Fruit fly (Drosophila melanogaster) whole organism, embryonic: ENCODE data around the gene CG33124.

Source experiments
- CG10209 ChIP-seq: fragments of 200-800 bp; sonication (Bioruptor generic); optimal IDR thresholded peaks from 3 replicates; lab custom pipeline; 2017; ENCODE audit warnings: missing biosample characterization, mild to moderate bottlenecking, missing genetic modification characterization, missing genetic modification reagents
- CG10267 ChIP-seq: fragments of 200-800 bp; sonication (Bioruptor generic); optimal IDR thresholded peaks from 2 replicates; lab custom pipeline; 2018; ENCODE audit warnings: missing biosample characterization, mild to moderate bottlenecking, missing genetic modification characterization, moderate library complexity
- CG10366 ChIP-seq: fragments of 200-800 bp; sonication (Bioruptor generic); IDR thresholded peaks from 2 replicates; pipeline ENCODE4 v1.3.6; 2022; ENCODE audit warnings: missing biosample characterization, missing genetic modification characterization
- CG11504 ChIP-seq: fragments of 200-800 bp; sonication (Bioruptor generic); optimal IDR thresholded peaks from 3 replicates; lab custom pipeline; 2019; ENCODE audit warnings: missing biosample characterization, mild to moderate bottlenecking, missing genetic modification characterization, moderate library complexity
- CG11695 ChIP-seq: fragments of 200-800 bp; sonication (Bioruptor generic); IDR thresholded peaks from 3 replicates; pipeline ENCODE4 v1.3.6; 2022; ENCODE audit warnings: missing biosample characterization, missing genetic modification characterization
- CG14441 ChIP-seq: fragments of 200-800 bp; sonication (Bioruptor generic); IDR thresholded peaks from 2 replicates; pipeline ENCODE4 v1.3.6; 2022; ENCODE audit warnings: missing biosample characterization, missing genetic modification characterization
- CG1529 ChIP-seq: fragments of 200-800 bp; sonication (Bioruptor generic); optimal IDR thresholded peaks from 3 replicates; lab custom pipeline; 2018; ENCODE audit warnings: missing biosample characterization, missing genetic modification characterization
- CG1603 ChIP-seq: fragments of 200-800 bp; sonication (Bioruptor generic); optimal IDR thresholded peaks from 2 replicates; lab custom pipeline; 2019; ENCODE audit warnings: missing biosample characterization, mild to moderate bottlenecking, missing genetic modification characterization, moderate library complexity
- CG16815 ChIP-seq: fragments of 200-800 bp; sonication (Bioruptor generic); optimal IDR thresholded peaks from 3 replicates; lab custom pipeline; 2017; ENCODE audit warnings: missing biosample characterization, mild to moderate bottlenecking, missing genetic modification characterization
- CG17186 ChIP-seq: fragments of 200-800 bp; sonication (Bioruptor generic); optimal IDR thresholded peaks from 3 replicates; lab custom pipeline; 2017; ENCODE audit warnings: missing biosample characterization, missing genetic modification reagents, missing genetic modification characterization
- CG18619 ChIP-seq: fragments of 200-800 bp; sonication (Bioruptor generic); optimal IDR thresholded peaks from 3 replicates; lab custom pipeline; 2017; ENCODE audit warnings: missing biosample characterization, mild to moderate bottlenecking, missing genetic modification characterization
- CG3065 ChIP-seq: fragments of 200-800 bp; sonication (Bioruptor generic); optimal IDR thresholded peaks from 2 replicates; lab custom pipeline; 2016; ENCODE audit warnings: missing biosample characterization, missing genetic modification characterization
- CG32532 ChIP-seq: fragments of 200-800 bp; sonication (Bioruptor generic); IDR thresholded peaks from 2 replicates; pipeline ENCODE4 v1.3.6; 2022; ENCODE audit warnings: missing biosample characterization, missing genetic modification characterization
- CG4282 ChIP-seq: fragments of 200-800 bp; sonication (Bioruptor generic); optimal IDR thresholded peaks from 2 replicates; lab custom pipeline; 2016; ENCODE audit warnings: missing biosample characterization, missing genetic modification characterization
- CG6175 ChIP-seq: fragments of 200-800 bp; sonication (Bioruptor generic); IDR thresholded peaks from 3 replicates; pipeline ENCODE4 v1.3.6; 2022; ENCODE audit warnings: missing biosample characterization, missing genetic modification characterization
- CG6272 ChIP-seq: fragments of 200-800 bp; sonication (Bioruptor generic); IDR thresholded peaks from 2 replicates; pipeline ENCODE4 v1.3.6; 2022; ENCODE audit warnings: missing biosample characterization, missing genetic modification characterization
- CG6689 ChIP-seq: fragments of 200-800 bp; sonication (Bioruptor generic); IDR thresholded peaks from 2 replicates; pipeline ENCODE4 v1.3.6; 2022; ENCODE audit warnings: missing biosample characterization, missing genetic modification characterization
- CG7839 ChIP-seq: fragments of 200-800 bp; sonication (Bioruptor generic); optimal IDR thresholded peaks from 3 replicates; lab custom pipeline; 2018; ENCODE audit warnings: missing biosample characterization, mild to moderate bottlenecking, missing genetic modification characterization, moderate library complexity
- CG9609 ChIP-seq: fragments of 200-800 bp; sonication (Bioruptor generic); optimal IDR thresholded peaks from 3 replicates; lab custom pipeline; 2016; ENCODE audit warnings: missing biosample characterization, missing genetic modification characterization
- CHES-1-like ChIP-seq: fragments of 200-800 bp; sonication (Bioruptor generic); optimal IDR thresholded peaks from 2 replicates; lab custom pipeline; 2016; ENCODE audit warnings: missing biosample characterization, missing genetic modification characterization
- CrebB ChIP-seq: fragments of 200-800 bp; sonication (Bioruptor generic); optimal IDR thresholded peaks from 3 replicates; lab custom pipeline; 2018; ENCODE audit warnings: missing biosample characterization, mild to moderate bottlenecking, missing genetic modification characterization
- D ChIP-seq, 2 experiments: fragments of 200-800 bp in 1 of 2; fragments of >200 bp in 1 of 2; sonication (Bioruptor generic) in 1 of 2; optimal IDR thresholded peaks; 2 replicates in 1 of 2; 3 replicates in 1 of 2; lab custom pipeline; 2017; ENCODE audit warnings: mild to moderate bottlenecking in 1 of 2, missing biosample characterization in 1 of 2, missing genetic modification characterization in 1 of 2, missing genetic modification reagents in 1 of 2
- D19A ChIP-seq: fragments of 200-800 bp; optimal IDR thresholded peaks from 3 replicates; lab custom pipeline; 2019; ENCODE audit warnings: missing biosample characterization, mild to moderate bottlenecking, missing genetic modification characterization, moderate library complexity
- Dfd ChIP-seq, 2 experiments: fragments of >200 bp; optimal IDR thresholded peaks; 2 replicates each; lab custom pipeline; 2017; ENCODE audit warnings: missing biosample characterization in 2 of 2, missing genetic modification characterization in 2 of 2
- Hr78 ChIP-seq, 2 experiments: fragments of 200-800 bp in 1 of 2; fragments of >200 bp in 1 of 2; sonication (Bioruptor generic) in 1 of 2; optimal IDR thresholded peaks; 2 replicates each; lab custom pipeline; 2017 to 2019; ENCODE audit warnings: missing biosample characterization in 2 of 2, missing genetic modification characterization in 2 of 2, mild to moderate bottlenecking in 1 of 2, moderate library complexity in 1 of 2
- Lpt ChIP-seq: fragments of >200 bp; optimal IDR thresholded peaks from 2 replicates; lab custom pipeline; 2018; ENCODE audit warnings: missing biosample characterization, missing genetic modification characterization
- Rfx ChIP-seq: fragments of 200-800 bp; sonication (Bioruptor generic); IDR thresholded peaks from 2 replicates; pipeline ENCODE4 v1.3.6; 2022; ENCODE audit warnings: missing biosample characterization, missing genetic modification characterization
- Spps ChIP-seq: fragments of 200-800 bp; sonication (Bioruptor generic); optimal IDR thresholded peaks from 2 replicates; lab custom pipeline; 2018; ENCODE audit warnings: missing biosample characterization, mild to moderate bottlenecking, missing genetic modification characterization
- Sry-β ChIP-seq: fragments of 200-800 bp; sonication (Bioruptor generic); optimal IDR thresholded peaks from 2 replicates; lab custom pipeline; 2018; ENCODE audit warnings: missing biosample characterization, mild to moderate bottlenecking, missing genetic modification characterization, moderate library complexity
- ap ChIP-seq: fragments of 200-800 bp; sonication (Bioruptor generic); IDR thresholded peaks from 2 replicates; pipeline ENCODE4 v1.3.6; 2022; ENCODE audit warnings: missing biosample characterization, missing genetic modification characterization
- cad ChIP-seq: fragments of >200 bp; optimal IDR thresholded peaks from 2 replicates; lab custom pipeline; 2017; ENCODE audit warnings: missing biosample characterization, missing genetic modification characterization
- chinmo ChIP-seq: fragments of 200-800 bp; sonication (Bioruptor generic); IDR thresholded peaks from 4 replicates; pipeline ENCODE4 v1.3.6; 2022; ENCODE audit warnings: missing biosample characterization, missing genetic modification characterization; ENCODE audit not compliant: partially characterized antibody
- dmrt99B ChIP-seq: fragments of 200-800 bp; sonication (Bioruptor generic); optimal IDR thresholded peaks from 2 replicates; lab custom pipeline; 2018; ENCODE audit warnings: missing biosample characterization, mild to moderate bottlenecking, missing genetic modification characterization, moderate library complexity
- eve ChIP-seq, 2 experiments: fragments of >200 bp; optimal IDR thresholded peaks; 2 replicates each; lab custom pipeline; 2017; ENCODE audit warnings: missing biosample characterization in 2 of 2, missing genetic modification characterization in 2 of 2
- ewg ChIP-seq: fragments of 200-800 bp; sonication (Bioruptor generic); optimal IDR thresholded peaks from 3 replicates; lab custom pipeline; 2017; ENCODE audit warnings: mild to moderate bottlenecking, missing biosample characterization, missing genetic modification reagents, missing genetic modification characterization
- fd96Cb ChIP-seq: fragments of 200-800 bp; sonication (Bioruptor generic); optimal IDR thresholded peaks from 2 replicates; lab custom pipeline; 2018; ENCODE audit warnings: missing biosample characterization, mild to moderate bottlenecking, missing genetic modification characterization, moderate library complexity
- gfzf ChIP-seq: fragments of 200-800 bp; sonication (Bioruptor generic); optimal IDR thresholded peaks from 2 replicates; lab custom pipeline; 2016; ENCODE audit warnings: missing biosample characterization, mild to moderate bottlenecking, missing genetic modification characterization, moderate library complexity
- grn ChIP-seq: fragments of 200-800 bp; sonication (Bioruptor generic); optimal IDR thresholded peaks from 3 replicates; lab custom pipeline; 2017; ENCODE audit warnings: missing biosample characterization, missing genetic modification characterization
- gsb-n ChIP-seq: fragments of 200-800 bp; sonication (Bioruptor generic); optimal IDR thresholded peaks from 3 replicates; lab custom pipeline; 2018; ENCODE audit warnings: missing biosample characterization, mild to moderate bottlenecking, missing genetic modification characterization
- jumu ChIP-seq: fragments of 200-800 bp; sonication (Bioruptor generic); optimal IDR thresholded peaks from 3 replicates; lab custom pipeline; 2016; ENCODE audit warnings: missing biosample characterization, missing genetic modification characterization
- ken ChIP-seq: fragments of 200-800 bp; sonication (Bioruptor generic); IDR thresholded peaks from 3 replicates; pipeline ENCODE4 v1.3.6; 2022; ENCODE audit warnings: missing biosample characterization, missing genetic modification characterization
- pum ChIP-seq: fragments of 200-800 bp; sonication (Bioruptor generic); optimal IDR thresholded peaks from 2 replicates; lab custom pipeline; 2016; ENCODE audit warnings: missing biosample characterization, missing genetic modification characterization
- rib ChIP-seq: fragments of 200-800 bp; sonication (Bioruptor generic); IDR thresholded peaks from 2 replicates; pipeline ENCODE4 v1.3.6; 2022; ENCODE audit warnings: missing biosample characterization, missing genetic modification characterization
- slou ChIP-seq: fragments of 200-800 bp; sonication (Bioruptor generic); optimal IDR thresholded peaks from 3 replicates; lab custom pipeline; 2016; ENCODE audit warnings: missing biosample characterization, missing genetic modification characterization
- sug ChIP-seq: fragments of 200-800 bp; optimal IDR thresholded peaks from 2 replicates; lab custom pipeline; 2019; ENCODE audit warnings: missing biosample characterization, mild to moderate bottlenecking, missing genetic modification characterization, moderate library complexity
- twi ChIP-seq: fragments of 200-800 bp; optimal IDR thresholded peaks from 2 replicates; lab custom pipeline; 2019; ENCODE audit warnings: missing biosample characterization, mild to moderate bottlenecking, missing genetic modification characterization, moderate library complexity
- tx ChIP-seq: fragments of 200-800 bp; sonication (Bioruptor generic); optimal IDR thresholded peaks from 2 replicates; lab custom pipeline; 2016; ENCODE audit warnings: missing biosample characterization, missing genetic modification characterization
- vfl ChIP-seq: fragments of 200-800 bp; sonication (Bioruptor generic); optimal IDR thresholded peaks from 2 replicates; lab custom pipeline; 2016; ENCODE audit warnings: missing biosample characterization, missing genetic modification characterization
- vnd ChIP-seq: fragments of 200-800 bp; sonication (Bioruptor generic); IDR thresholded peaks from 3 replicates; pipeline ENCODE4 v1.3.6; 2022; ENCODE audit warnings: missing biosample characterization, missing genetic modification characterization; ENCODE audit not compliant: partially characterized antibody
- wor ChIP-seq: fragments of 200-800 bp; sonication (Bioruptor generic); IDR thresholded peaks from 2 replicates; pipeline ENCODE4 v1.3.6; 2022; ENCODE audit warnings: missing biosample characterization, missing genetic modification characterization

CG33124 gene

dm6 chr2L:2201107-2201561 is 7.8 kb downstream of the CG33124 start (continued):
- peak; percentile 80 for TF ChIP-seq CG7839 (tag; lab: Kevin White, UChicago)
- TF ChIP-seq CG10366, result peak; percentile 60
- peak; percentile 32 for TF ChIP-seq sug (tag; lab: Kevin White, UChicago)
- peak; percentile 80 for TF ChIP-seq CG16815 (GFP tag; lab: Kevin White, UChicago)
- no peak for TF ChIP-seq D (optimal IDR thresholded peaks at IDR 0.05; lab: Kevin White, UChicago)
- TF ChIP-seq D (GFP tag; optimal IDR thresholded peaks at IDR 0.05; lab: Kevin White, UChicago), result peak; percentile 96
- peak; percentile 61 for TF ChIP-seq CG3065 (GFP tag; lab: Kevin White, UChicago)
- peak in 1 of 2 experiments; percentile 92 for TF ChIP-seq eve (GFP tag; optimal IDR thresholded peaks at IDR 0.05; lab: Kevin White, UChicago)
- TF ChIP-seq ken (GFP tag; lab: Robert Waterston, UW), result peak; percentile 70; the same call in 2 of the 3 replicates
- TF ChIP-seq CG10267 (tag; lab: Kevin White, UChicago), result peak; percentile 81
- TF ChIP-seq CG18619 (GFP tag; lab: Kevin White, UChicago), result peak; percentile 74
- TF ChIP-seq CG17186 (GFP tag; lab: Kevin White, UChicago), result peak; percentile 71
- no peak for TF ChIP-seq rib (GFP tag; lab: Robert Waterston, UW)
- peak; percentile 69 for TF ChIP-seq Sry-β (GFP tag; lab: Kevin White, UChicago)
- TF ChIP-seq gsb-n (tag; lab: Kevin White, UChicago), result peak; percentile 91
- no peak for TF ChIP-seq Lpt
- TF ChIP-seq Hr78 (GFP tag; optimal IDR thresholded peaks at IDR 0.05; lab: Kevin White, UChicago), result peak in 1 of 2 experiments; percentile 67
- peak; percentile 82 for TF ChIP-seq dmrt99B (tag; lab: Kevin White, UChicago)
- TF ChIP-seq wor (GFP tag; lab: Robert Waterston, UW), result peak; percentile 71
- peak; percentile 74 for TF ChIP-seq pum (GFP tag; lab: Kevin White, UChicago)
- TF ChIP-seq CG10209 (GFP tag; lab: Kevin White, UChicago), result peak; percentile 84
- TF ChIP-seq CG14441, result peak; percentile 44; the same call in 1 of the 2 replicates
- no peak for TF ChIP-seq Dfd (GFP tag; optimal IDR thresholded peaks at IDR 0.05; lab: Kevin White, UChicago)
- TF ChIP-seq ewg (GFP tag; lab: Kevin White, UChicago), result peak; percentile 84
- no peak for TF ChIP-seq CG4282 (GFP tag; lab: Kevin White, UChicago)
- peak; percentile 44 for TF ChIP-seq CG9609
- peak; percentile 78 for TF ChIP-seq CG6689 (GFP tag; lab: Robert Waterston, UW)
- TF ChIP-seq CG6175 (GFP tag; lab: Robert Waterston, UW), result no peak
- peak; percentile 53 for TF ChIP-seq slou (GFP tag; lab: Kevin White, UChicago)
- TF ChIP-seq grn, result peak; percentile 49
- TF ChIP-seq chinmo (GFP tag; lab: Robert Waterston, UW), result no peak
- TF ChIP-seq ap (GFP tag; lab: Robert Waterston, UW), result peak; percentile 74
- peak; percentile 60 for TF ChIP-seq jumu
- TF ChIP-seq CG11695, result peak; percentile 54; the same call in 1 of the 3 replicates
- peak; percentile 65 for TF ChIP-seq CG6272 (GFP tag; lab: Robert Waterston, UW)
- no peak for TF ChIP-seq gfzf (GFP tag; lab: Kevin White, UChicago)
- peak; percentile 83 for TF ChIP-seq CG1603 (tag; lab: Kevin White, UChicago)
- no peak for TF ChIP-seq CG32532 (GFP tag; lab: Robert Waterston, UW)
- peak; percentile 53 for TF ChIP-seq CrebB
- peak; percentile 91 for TF ChIP-seq Spps (tag; lab: Kevin White, UChicago)
- peak; percentile 88 for TF ChIP-seq fd96Cb (tag; lab: Kevin White, UChicago)
- TF ChIP-seq vfl (GFP tag; lab: Kevin White, UChicago), result no peak
- TF ChIP-seq CG11504 (tag; lab: Kevin White, UChicago), result peak; percentile 88
- TF ChIP-seq twi, result peak; percentile 79
- no peak for TF ChIP-seq CHES-1-like (GFP tag; lab: Kevin White, UChicago)
- no peak for TF ChIP-seq cad (GFP tag; lab: Kevin White, UChicago)
- peak; percentile 85 for TF ChIP-seq D19A (tag; lab: Kevin White, UChicago)
- TF ChIP-seq vnd (GFP tag; lab: Robert Waterston, UW), result no peak
- peak; percentile 17 for TF ChIP-seq tx
- 0 out of 2 replicates have a peak, but pooled peaks have one; percentile 24 for TF ChIP-seq Rfx
- peak; percentile 91 for TF ChIP-seq CG1529 (GFP tag; lab: Kevin White, UChicago)
